Worm (Caenorhabditis elegans): Measurements from ENCODE around the gene T12A7.2.

- TF ChIP-seq flt-1 (GFP tag; IDR thresholded peaks at IDR 0.05) (no peak), klf-2 (GFP tag; conservative IDR thresholded peaks at IDR 0.05) (no peak), cog-1 (tag; optimal IDR thresholded peaks at IDR 0.05) (no peak), med-1 (GFP tag; optimal IDR thresholded peaks at IDR 0.05; ENCODE audit: insufficient read depth) (no peak), ztf-29 (GFP tag; IDR thresholded peaks at IDR 0.05) (no peak), T22C8.4 (GFP tag; IDR thresholded peaks at IDR 0.05) (no peak), ztf-23 (GFP tag; IDR thresholded peaks at IDR 0.05) (no peak)
Observed at ce11 chrIV:11743813-11744212, 17.1 kb downstream of the T12A7.2 start.

All from whole organism, midembryonic.